Worm (Caenorhabditis elegans): Measurements from ENCODE around the gene set-16.

set-16 gene

DNA sequence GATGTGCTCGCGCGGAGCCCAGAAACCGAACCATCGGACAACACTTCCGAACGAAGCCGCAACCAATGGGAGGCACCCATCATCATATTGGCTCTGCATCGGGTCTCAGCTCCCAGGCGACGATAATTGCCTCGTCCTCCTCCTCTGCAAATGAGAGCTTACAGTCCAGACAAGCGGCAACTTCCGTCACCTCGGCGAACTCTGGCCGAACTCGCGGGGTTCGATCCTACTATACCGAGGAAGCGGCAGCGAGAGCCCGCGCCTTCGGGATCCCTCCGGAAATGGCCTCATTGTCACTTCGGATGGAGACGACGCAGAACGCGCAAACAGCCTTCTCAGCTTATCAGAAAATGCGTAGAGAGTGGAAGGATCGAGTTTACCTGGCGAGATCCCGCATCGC, 11.2 kb downstream of the set-16 start:
- TF ChIP-seq nhr-28 (tag; optimal IDR thresholded peaks at IDR 0.05) (no peak), zip-8 (tag; optimal IDR thresholded peaks at IDR 0.05) (no peak), mls-2 (tag; optimal IDR thresholded peaks at IDR 0.05) (no peak), sem-2 (GFP tag; optimal IDR thresholded peaks at IDR 0.05) (peak; percentile 4)

DNA sequence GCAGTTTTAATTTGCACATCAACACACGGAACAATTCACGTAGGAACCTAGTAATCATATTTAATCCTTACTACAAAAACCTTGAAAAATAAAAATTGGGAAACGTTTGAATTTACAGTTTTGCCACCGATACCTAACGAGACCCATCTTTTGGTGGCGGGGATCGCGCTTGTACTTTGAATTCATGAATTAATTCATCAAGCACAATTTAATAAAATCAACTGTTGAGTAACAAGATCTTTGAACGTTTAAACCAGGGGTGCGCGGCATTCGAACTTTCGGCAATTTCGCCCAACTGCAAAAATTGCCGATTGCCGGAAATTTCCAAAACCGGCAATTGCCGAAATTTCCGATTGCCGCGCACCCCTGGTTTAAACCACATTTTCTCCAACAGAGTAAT, 13.0 kb downstream of the set-16 start:
- no peak for TF ChIP-seq ztf-11 (tag; optimal IDR thresholded peaks at IDR 0.05)
- no peak for TF ChIP-seq zip-8 (tag; optimal IDR thresholded peaks at IDR 0.05)
- TF ChIP-seq blmp-1 (tag; optimal IDR thresholded peaks at IDR 0.05): no peak
- no peak for TF ChIP-seq hlh-1 (tag; optimal IDR thresholded peaks at IDR 0.05)
- no peak for TF ChIP-seq ham-2 (GFP tag; optimal IDR thresholded peaks at IDR 0.05)
- TF ChIP-seq nhr-28 (tag; optimal IDR thresholded peaks at IDR 0.05): no peak
- TF ChIP-seq lin-13 (tag; optimal IDR thresholded peaks at IDR 0.05): no peak
- TF ChIP-seq pha-4 (tag; optimal IDR thresholded peaks at IDR 0.05): no peak
- TF ChIP-seq bed-3 (GFP tag; optimal IDR thresholded peaks at IDR 0.05): no peak
- no peak for TF ChIP-seq sptf-1 (tag; optimal IDR thresholded peaks at IDR 0.05)
- no peak for TF ChIP-seq ces-1 (GFP tag; optimal IDR thresholded peaks at IDR 0.05)
- TF ChIP-seq elt-3 (tag; optimal IDR thresholded peaks at IDR 0.05): no peak
- no peak for TF ChIP-seq mep-1 (tag; optimal IDR thresholded peaks at IDR 0.05)
- TF ChIP-seq nhr-12 (tag; optimal IDR thresholded peaks at IDR 0.05): no peak

DNA sequence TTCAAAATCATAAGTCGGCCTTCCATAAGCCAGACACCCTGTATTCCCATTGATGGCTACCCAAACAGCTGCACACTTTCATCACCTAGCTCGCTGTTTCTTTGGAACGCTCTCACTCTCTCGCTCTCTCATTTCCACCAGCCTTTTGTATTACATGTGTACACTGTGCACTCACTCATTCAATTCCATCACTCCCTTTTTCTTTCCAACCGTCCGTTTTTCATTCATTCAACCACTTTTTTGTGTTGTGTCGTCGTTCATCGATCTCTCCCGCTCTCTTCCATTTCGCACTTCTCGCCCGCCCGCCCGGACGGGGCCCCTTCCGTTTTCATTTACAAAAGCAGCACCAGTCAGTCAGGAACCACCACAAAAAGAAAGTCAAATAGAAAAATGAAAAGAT, 14.3 kb downstream of the set-16 start:
- TF ChIP-seq unc-120 (tag; optimal IDR thresholded peaks at IDR 0.05; ENCODE audit: poor library complexity, severe bottlenecking) (no peak), drap-1 (GFP tag; optimal IDR thresholded peaks at IDR 0.05) (no peak), ham-2 (GFP tag; optimal IDR thresholded peaks at IDR 0.05) (peak; percentile 6), nhr-237 (tag; optimal IDR thresholded peaks at IDR 0.05) (no peak), ceh-83 (GFP tag; optimal IDR thresholded peaks at IDR 0.05) (peak; percentile 63), pha-4 (tag; optimal IDR thresholded peaks at IDR 0.05) (peak; percentile 26)

DNA sequence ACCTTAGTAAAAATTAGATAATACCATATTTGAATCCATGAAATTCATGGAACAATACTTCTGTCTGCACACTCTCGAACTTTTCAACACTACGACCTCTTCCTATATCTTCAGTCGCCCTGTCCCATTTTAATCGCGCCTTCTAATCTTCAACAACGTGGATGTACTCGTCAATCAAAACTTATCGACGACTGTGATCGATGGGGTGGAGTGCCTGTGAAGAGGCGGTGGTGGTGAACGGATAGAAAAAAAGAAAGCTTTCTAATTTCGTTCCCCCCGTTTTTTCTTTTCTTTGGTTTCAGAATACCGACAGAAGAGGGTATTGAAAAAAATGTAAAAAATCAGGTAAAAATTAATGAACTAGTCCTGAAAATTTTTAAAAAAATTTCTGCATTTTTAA, 15.3 kb downstream of the set-16 start:
- TF ChIP-seq elt-1 (tag; optimal IDR thresholded peaks at IDR 0.05; ENCODE audit: borderline replicate concordance, insufficient read depth) (no peak), unc-62 (GFP tag; optimal IDR thresholded peaks at IDR 0.05) (peak; percentile 46)

DNA sequence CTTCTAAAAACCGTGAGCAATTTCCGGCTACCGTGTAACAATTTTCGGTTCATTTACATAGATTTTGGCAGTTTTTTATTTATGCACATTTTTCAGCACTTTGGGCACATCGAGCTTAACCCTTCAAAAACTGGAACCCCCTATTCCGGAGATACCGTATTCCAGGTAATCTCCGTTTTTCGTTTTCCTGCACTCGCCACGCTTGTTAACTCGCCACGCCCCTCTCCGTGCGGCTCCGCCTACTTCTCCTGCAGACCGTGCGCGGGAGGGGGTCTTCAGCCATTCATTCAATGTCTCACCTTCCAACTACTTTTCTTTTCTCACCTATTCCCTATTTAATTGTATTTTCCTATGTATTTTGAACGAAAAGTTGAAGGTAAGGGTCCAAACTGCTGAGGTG, 16.4 kb downstream of the set-16 start:
- TF ChIP-seq lsy-2 (tag; optimal IDR thresholded peaks at IDR 0.05): no peak
- TF ChIP-seq ceh-43 (GFP tag; optimal IDR thresholded peaks at IDR 0.05): no peak
- TF ChIP-seq lin-13 (tag; optimal IDR thresholded peaks at IDR 0.05): no peak
- TF ChIP-seq sptf-1 (tag; optimal IDR thresholded peaks at IDR 0.05): no peak
- no peak for TF ChIP-seq zip-8 (tag; optimal IDR thresholded peaks at IDR 0.05)
- no peak for TF ChIP-seq unc-120 (tag; optimal IDR thresholded peaks at IDR 0.05; ENCODE audit: poor library complexity, severe bottlenecking)
- TF ChIP-seq M03D4.4 (tag; optimal IDR thresholded peaks at IDR 0.05): no peak
- no peak for TF ChIP-seq ceh-39 (tag; optimal IDR thresholded peaks at IDR 0.05)
- no peak for TF ChIP-seq ham-2 (GFP tag; optimal IDR thresholded peaks at IDR 0.05)
- no peak for TF ChIP-seq elt-3 (tag; optimal IDR thresholded peaks at IDR 0.05)
- TF ChIP-seq nhr-2 (tag; optimal IDR thresholded peaks at IDR 0.05): no peak
- TF ChIP-seq ceh-83 (GFP tag; optimal IDR thresholded peaks at IDR 0.05): no peak
- no peak for TF ChIP-seq drap-1 (GFP tag; optimal IDR thresholded peaks at IDR 0.05)
- no peak for TF ChIP-seq blmp-1 (tag; optimal IDR thresholded peaks at IDR 0.05)
- TF ChIP-seq unc-62 (GFP tag; optimal IDR thresholded peaks at IDR 0.05): no peak
- TF ChIP-seq sem-2 (GFP tag; optimal IDR thresholded peaks at IDR 0.05): no peak
- TF ChIP-seq nhr-28 (tag; optimal IDR thresholded peaks at IDR 0.05): no peak
- no peak for TF ChIP-seq nhr-237 (tag; optimal IDR thresholded peaks at IDR 0.05)

DNA sequence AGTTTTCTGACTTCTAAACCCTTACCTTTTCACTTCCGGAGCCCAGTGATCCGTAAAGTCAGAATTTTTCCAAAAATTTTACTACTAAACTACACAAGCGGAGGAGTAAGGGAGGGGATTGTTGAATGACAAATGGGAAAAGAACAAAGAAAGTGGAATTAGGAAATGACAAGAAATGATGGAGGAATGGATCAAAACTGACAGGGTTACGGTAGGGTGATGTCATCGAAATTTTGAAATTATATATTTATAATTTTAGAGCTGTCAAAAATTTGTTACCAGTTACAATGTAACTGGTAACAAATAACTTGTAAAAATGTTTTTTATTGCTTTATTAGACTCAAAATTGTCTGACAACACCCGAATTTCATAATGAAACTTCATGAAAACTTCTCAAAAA, 22.7 kb downstream of the set-16 start:
- TF ChIP-seq ces-1 (GFP tag; optimal IDR thresholded peaks at IDR 0.05): no peak
- no peak for TF ChIP-seq pha-4 (tag; optimal IDR thresholded peaks at IDR 0.05)
- TF ChIP-seq nhr-12 (tag; optimal IDR thresholded peaks at IDR 0.05): no peak
- no peak for TF ChIP-seq cnd-1 (tag; optimal IDR thresholded peaks at IDR 0.05)

DNA sequence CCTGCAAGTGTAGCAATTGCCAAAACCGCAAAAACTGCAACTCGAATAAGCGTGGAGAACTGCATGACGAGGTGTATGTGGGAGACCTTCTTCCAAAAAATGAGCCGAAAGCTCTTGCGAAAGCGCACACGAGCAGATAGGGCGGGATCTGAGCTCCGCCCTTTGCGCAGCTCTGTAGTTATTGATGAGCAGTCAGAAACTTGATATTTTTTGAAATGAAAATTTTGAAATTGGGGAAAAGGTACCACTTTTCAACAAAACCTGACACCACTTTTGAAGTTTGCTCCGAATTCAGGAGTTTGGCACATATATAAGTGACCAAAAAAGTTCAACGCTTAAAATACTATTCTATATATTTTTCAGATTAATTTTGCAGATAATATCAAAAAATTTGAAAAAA, 24.0 kb downstream of the set-16 start, which contains the start of gene flp-15:
flp-15 (minus strand) TSS at position 101 of the 400 bp plus-strand sequence.
- TF ChIP-seq hlh-1 (tag; optimal IDR thresholded peaks at IDR 0.05): no peak
- no peak for TF ChIP-seq ces-1 (GFP tag; optimal IDR thresholded peaks at IDR 0.05)
- no peak for TF ChIP-seq sptf-1 (tag; optimal IDR thresholded peaks at IDR 0.05)
